Worm (Caenorhabditis elegans) whole organism, L1 larva: ENCODE measurements around the gene pqn-25.

Experiments used
- C04F5.9 ChIP-seq: sonication (generic microtip); optimal IDR thresholded peaks from 2 replicates; lab custom pipeline; 2016; ENCODE audit warnings: missing genetic modification characterization, missing compliant biosample characterization
- Y116A8C.19 ChIP-seq: sonication (generic microtip); optimal IDR thresholded peaks from 2 replicates; lab custom pipeline; 2016; ENCODE audit warnings: missing compliant biosample characterization, missing genetic modification characterization, borderline replicate concordance
- alr-1 ChIP-seq: fragments of 200-800 bp; sonication (Bioruptor generic); optimal IDR thresholded peaks from 2 replicates; lab custom pipeline; 2018; ENCODE audit warnings: borderline replicate concordance, mild to moderate bottlenecking, missing genetic modification characterization, missing compliant biosample characterization
- blmp-1 ChIP-seq: fragments of 150-350 bp; optimal IDR thresholded peaks from 2 replicates; lab custom pipeline; 2014; ENCODE audit warnings: missing biosample characterization, missing genetic modification characterization
- ceh-63 ChIP-seq: fragments of 200-800 bp; sonication (Bioruptor generic); optimal IDR thresholded peaks from 2 replicates; lab custom pipeline; 2018; ENCODE audit warnings: mild to moderate bottlenecking, missing genetic modification characterization, missing compliant biosample characterization
- ceh-82 ChIP-seq, 3 experiments: fragments of 150-350 bp in 1 of 3; sonication (generic microtip) in 2 of 3; optimal IDR thresholded peaks; 2 replicates each; lab custom pipeline; 2014 to 2017; ENCODE audit warnings: missing biosample characterization in 3 of 3, missing genetic modification characterization in 3 of 3
- ceh-88 ChIP-seq: fragments of 200-800 bp; sonication (Bioruptor generic); IDR thresholded peaks from 2 replicates; pipeline ENCODE4 v1.3.6; 2022; ENCODE audit warnings: missing genetic modification characterization, missing compliant biosample characterization
- ces-1 ChIP-seq: fragments of 150-350 bp; optimal IDR thresholded peaks from 2 replicates; lab custom pipeline; 2014; ENCODE audit warnings: missing biosample characterization, missing genetic modification reagents, missing genetic modification characterization
- dsc-1 ChIP-seq: sonication (generic microtip); optimal IDR thresholded peaks from 2 replicates; lab custom pipeline; 2016; ENCODE audit warnings: mild to moderate bottlenecking, missing genetic modification characterization, missing compliant biosample characterization
- efl-1 ChIP-seq, 4 experiments: fragments of 150-350 bp; optimal IDR thresholded peaks in 3 of 4; peaks in 1 of 4; 1 replicate in 1 of 4; 2 replicates in 3 of 4; lab custom pipeline; 2014; ENCODE audit warnings: missing biosample characterization in 2 of 4, missing genetic modification characterization in 2 of 4, missing genetic modification reagents in 2 of 4
- efl-3 ChIP-seq: fragments of 200-800 bp; sonication (Bioruptor generic); optimal IDR thresholded peaks from 2 replicates; lab custom pipeline; 2018; ENCODE audit warnings: mild to moderate bottlenecking, missing genetic modification characterization, missing compliant biosample characterization
- fkh-10 ChIP-seq: sonication (generic microtip); optimal IDR thresholded peaks from 2 replicates; lab custom pipeline; 2017; ENCODE audit warnings: missing biosample characterization, missing genetic modification reagents, missing genetic modification characterization
- fos-1 ChIP-seq: fragments of 150-350 bp; optimal IDR thresholded peaks from 2 replicates; lab custom pipeline; 2014; ENCODE audit warnings: missing biosample characterization, missing genetic modification characterization
- hlh-17 ChIP-seq: fragments of 200-800 bp; sonication (Bioruptor generic); optimal IDR thresholded peaks from 2 replicates; lab custom pipeline; 2018; ENCODE audit warnings: missing genetic modification characterization, mild to moderate bottlenecking, missing compliant biosample characterization, moderate library complexity, borderline replicate concordance
- hlh-4 ChIP-seq: sonication (generic microtip); optimal IDR thresholded peaks from 2 replicates; lab custom pipeline; 2016; ENCODE audit warnings: mild to moderate bottlenecking, missing genetic modification characterization, missing compliant biosample characterization
- hpl-2 ChIP-seq: fragments of 150-350 bp; optimal IDR thresholded peaks from 2 replicates; lab custom pipeline; 2014; ENCODE audit warnings: missing biosample characterization, missing genetic modification reagents, missing genetic modification characterization
- irx-1 ChIP-seq: sonication (generic microtip); optimal IDR thresholded peaks from 2 replicates; lab custom pipeline; 2016; ENCODE audit warnings: missing genetic modification characterization, missing compliant biosample characterization
- lin-14 ChIP-seq: fragments of 200-800 bp; sonication (Bioruptor generic); optimal IDR thresholded peaks from 2 replicates; lab custom pipeline; 2018; ENCODE audit warnings: mild to moderate bottlenecking, missing genetic modification characterization, moderate library complexity, missing compliant biosample characterization
- lin-15B ChIP-seq: fragments of 150-350 bp; sonication (generic microtip); optimal IDR thresholded peaks from 3 replicates; lab custom pipeline; 2014; ENCODE audit warnings: missing biosample characterization, missing genetic modification characterization
- lin-39 ChIP-seq: fragments of 150-350 bp; optimal IDR thresholded peaks from 2 replicates; lab custom pipeline; 2014; ENCODE audit warnings: missing biosample characterization, missing genetic modification reagents, missing genetic modification characterization
- lsy-2 ChIP-seq, 2 experiments: fragments of 150-350 bp; optimal IDR thresholded peaks; 2 replicates each; lab custom pipeline; 2014; ENCODE audit warnings: missing biosample characterization in 2 of 2, missing genetic modification characterization in 2 of 2
- mab-9 ChIP-seq: fragments of 200-800 bp; sonication (Bioruptor generic); IDR thresholded peaks from 2 replicates; pipeline ENCODE4 v1.3.6; 2022; ENCODE audit warnings: missing genetic modification reagents, missing genetic modification characterization, missing compliant biosample characterization
- mdl-1 ChIP-seq, 2 experiments: fragments of 150-350 bp; optimal IDR thresholded peaks; 2 replicates each; lab custom pipeline; 2014 to 2017; ENCODE audit warnings: missing biosample characterization in 2 of 2, missing genetic modification characterization in 2 of 2, inconsistent platforms in 1 of 2
- mef-2 ChIP-seq: fragments of 150-350 bp; optimal IDR thresholded peaks from 2 replicates; lab custom pipeline; 2014; ENCODE audit warnings: missing biosample characterization, missing genetic modification characterization
- mep-1 ChIP-seq: fragments of 150-350 bp; optimal IDR thresholded peaks from 2 replicates; lab custom pipeline; 2014; ENCODE audit warnings: missing biosample characterization, missing genetic modification characterization
- nhr-11 ChIP-seq: fragments of 150-350 bp; optimal IDR thresholded peaks from 2 replicates; lab custom pipeline; 2014; ENCODE audit warnings: missing biosample characterization, missing genetic modification characterization
- nhr-12 ChIP-seq: sonication (generic microtip); optimal IDR thresholded peaks from 2 replicates; lab custom pipeline; 2017; ENCODE audit warnings: missing biosample characterization, missing genetic modification characterization
- nhr-19 ChIP-seq: fragments of 200-800 bp; sonication (Bioruptor generic); conservative IDR thresholded peaks from 2 replicates; pipeline ENCODE4 v1.3.6; 2022; ENCODE audit warnings: missing genetic modification characterization, missing compliant biosample characterization
- nhr-71 ChIP-seq: sonication (generic microtip); optimal IDR thresholded peaks from 2 replicates; lab custom pipeline; 2016; ENCODE audit warnings: mild to moderate bottlenecking, missing genetic modification characterization, moderate library complexity, missing compliant biosample characterization
- nhr-76 ChIP-seq: sonication (generic microtip); optimal IDR thresholded peaks from 2 replicates; lab custom pipeline; 2017; ENCODE audit warnings: missing biosample characterization, missing genetic modification characterization
- nhr-77 ChIP-seq: fragments of 150-350 bp; optimal IDR thresholded peaks from 2 replicates; lab custom pipeline; 2014; ENCODE audit warnings: missing biosample characterization, missing genetic modification characterization
- nhr-84 ChIP-seq: sonication (generic microtip); optimal IDR thresholded peaks from 2 replicates; lab custom pipeline; 2017; ENCODE audit warnings: missing biosample characterization, missing genetic modification characterization
- pax-3 ChIP-seq: fragments of 200-800 bp; sonication (Bioruptor generic); optimal IDR thresholded peaks from 2 replicates; lab custom pipeline; 2018; ENCODE audit warnings: mild to moderate bottlenecking, missing genetic modification characterization, moderate library complexity, missing compliant biosample characterization
- rnt-1 ChIP-seq: sonication (generic microtip); optimal IDR thresholded peaks from 2 replicates; lab custom pipeline; 2016; ENCODE audit warnings: mild to moderate bottlenecking, missing genetic modification characterization, moderate library complexity, missing compliant biosample characterization
- snpc-4 ChIP-seq: fragments of 150-350 bp; optimal IDR thresholded peaks from 2 replicates; lab custom pipeline; 2014; ENCODE audit warnings: missing biosample characterization, missing genetic modification characterization
- tbx-2 ChIP-seq: sonication (generic microtip); optimal IDR thresholded peaks from 2 replicates; lab custom pipeline; 2016; ENCODE audit warnings: missing genetic modification characterization, missing compliant biosample characterization
- tlp-1 ChIP-seq: fragments of 150-350 bp; optimal IDR thresholded peaks from 2 replicates; lab custom pipeline; 2014; ENCODE audit warnings: missing biosample characterization, missing genetic modification characterization
- unc-130 ChIP-seq: fragments of 150-350 bp; optimal IDR thresholded peaks from 2 replicates; lab custom pipeline; 2017; ENCODE audit warnings: missing biosample characterization, missing genetic modification characterization, inconsistent platforms
- unc-62 ChIP-seq: fragments of 150-350 bp; optimal IDR thresholded peaks from 2 replicates; lab custom pipeline; 2014; ENCODE audit warnings: missing biosample characterization, missing genetic modification reagents, missing genetic modification characterization
- unc-86 ChIP-seq: sonication (generic microtip); optimal IDR thresholded peaks from 2 replicates; lab custom pipeline; 2016; ENCODE audit warnings: missing genetic modification characterization, missing compliant biosample characterization
- unc-98 ChIP-seq: fragments of 200-800 bp; sonication (Bioruptor generic); IDR thresholded peaks from 2 replicates; pipeline ENCODE4 v1.3.6; 2022; ENCODE audit warnings: missing genetic modification characterization, missing compliant biosample characterization
- vab-15 ChIP-seq: sonication (generic microtip); optimal IDR thresholded peaks from 2 replicates; lab custom pipeline; 2017; ENCODE audit warnings: missing genotype, mild to moderate bottlenecking, missing genetic modification characterization, missing compliant biosample characterization
- xbp-1 ChIP-seq: sonication (generic microtip); optimal IDR thresholded peaks from 2 replicates; lab custom pipeline; 2016; ENCODE audit warnings: missing genetic modification characterization, missing compliant biosample characterization
- zag-1 ChIP-seq: fragments of 150-350 bp; optimal IDR thresholded peaks from 2 replicates; lab custom pipeline; 2014; ENCODE audit warnings: missing biosample characterization, missing genetic modification characterization

The pqn-25 gene

ce11 chrIII:5554884-5555500 is 42.6 kb upstream of the pqn-25 start, which contains the start of the genes nmad-1 and hach-1 (continued):
- TF ChIP-seq pax-3 (tag; lab: Kevin White, UChicago) (no peak), nhr-12 (tag; lab: Kevin White, UChicago) (no peak), mef-2 (tag; lab: Kevin White, UChicago) (no peak), zag-1 (tag; lab: Kevin White, UChicago) (no peak), lin-39 (tag; lab: Kevin White, UChicago) (peak; percentile 69), fos-1 (tag; lab: Kevin White, UChicago) (no peak), xbp-1 (tag; lab: Kevin White, UChicago) (peak; percentile 82), tbx-2 (tag; lab: Kevin White, UChicago) (peak; percentile 72), vab-15 (tag; lab: Kevin White, UChicago) (peak; percentile 7), unc-130 (peak; percentile 72), lin-14 (peak; percentile 81), dsc-1 (peak; percentile 90), hlh-4 (tag; lab: Kevin White, UChicago) (no peak), nhr-19 (GFP tag; lab: Robert Waterston, UW) (peak; percentile 85), ces-1 (GFP tag; lab: Kevin White, UChicago) (no peak), mdl-1 (tag; optimal IDR thresholded peaks at IDR 0.05; lab: Kevin White, UChicago) (peak in 1 of 2 experiments; percentile 43), nhr-84 (tag; lab: Kevin White, UChicago) (no peak), alr-1 (no peak), hpl-2 (no peak), fkh-10 (GFP tag; lab: Kevin White, UChicago) (no peak), blmp-1 (tag; lab: Kevin White, UChicago) (peak; percentile 43), rnt-1 (tag; lab: Kevin White, UChicago) (peak; percentile 83), irx-1 (tag; lab: Kevin White, UChicago) (peak; percentile 56), ceh-88 (GFP tag; lab: Robert Waterston, UW) (no peak; the same call in 1 of the 2 replicates), unc-86 (peak; percentile 68), tlp-1 (tag; lab: Kevin White, UChicago) (no peak), mep-1 (tag; lab: Kevin White, UChicago) (peak; percentile 75), nhr-11 (no peak), lin-15B (tag; lab: Kevin White, UChicago) (peak; percentile 32), ceh-82 (tag; optimal IDR thresholded peaks at IDR 0.05; lab: Kevin White, UChicago) (peak; percentile 42 to 81 (median 63)), nhr-77 (tag; lab: Kevin White, UChicago) (no peak), efl-1 (optimal IDR thresholded peaks at IDR 0.05; lab: Kevin White, UChicago) (peak; percentile 56 to 74), efl-1 (GFP tag; optimal IDR thresholded peaks at IDR 0.05 in 1 of 2; lab: Kevin White, UChicago) (peak; percentile 46 to 97), ceh-63 (no peak), hlh-17 (no peak), nhr-71 (tag; lab: Kevin White, UChicago) (peak; percentile 87), efl-3 (GFP tag; lab: Kevin White, UChicago) (no peak), lsy-2 (tag; optimal IDR thresholded peaks at IDR 0.05; lab: Kevin White, UChicago) (peak; percentile 69 to 73), nhr-76 (tag; lab: Kevin White, UChicago) (no peak), unc-62 (GFP tag; lab: Kevin White, UChicago) (no peak), snpc-4 (peak; percentile 75), Y116A8C.19 (no peak), mab-9 (GFP tag; lab: Robert Waterston, UW) (no peak), unc-98 (GFP tag; lab: Robert Waterston, UW) (no peak), C04F5.9 (tag; lab: Kevin White, UChicago) (peak; percentile 27)
